Fruit fly (Drosophila melanogaster) whole organism, pupa: ENCODE results near the gene CG7483.

Experiments used
- CG10348 ChIP-seq: fragments of 200-800 bp; sonication (Bioruptor generic); IDR thresholded peaks from 2 replicates; pipeline ENCODE4 v1.3.6; 2022; ENCODE audit warnings: missing biosample characterization, missing genetic modification characterization
- CG12605 ChIP-seq: fragments of 200-800 bp; sonication (Bioruptor generic); IDR thresholded peaks from 2 replicates; pipeline ENCODE4 v1.3.6; 2022; ENCODE audit warnings: missing biosample characterization, missing genetic modification characterization
- CG13204 ChIP-seq: fragments of 200-800 bp; sonication (Bioruptor generic); optimal IDR thresholded peaks from 2 replicates; lab custom pipeline; 2018; ENCODE audit warnings: missing biosample characterization, mild to moderate bottlenecking, missing genetic modification characterization, moderate library complexity
- CG14655 ChIP-seq: fragments of 200-800 bp; sonication (Bioruptor generic); optimal IDR thresholded peaks from 3 replicates; lab custom pipeline; 2017; ENCODE audit warnings: mild to moderate bottlenecking, missing biosample characterization, missing genetic modification reagents, missing genetic modification characterization
- CG15710 ChIP-seq: fragments of 200-800 bp; sonication (Bioruptor generic); optimal IDR thresholded peaks from 2 replicates; lab custom pipeline; 2018; ENCODE audit warnings: missing biosample characterization, mild to moderate bottlenecking, missing genetic modification characterization, moderate library complexity
- CG17806 ChIP-seq: fragments of 200-800 bp; sonication (Bioruptor generic); optimal IDR thresholded peaks from 2 replicates; lab custom pipeline; 2018; ENCODE audit warnings: missing biosample characterization, mild to moderate bottlenecking, missing genetic modification characterization, moderate library complexity
- CG32121 ChIP-seq: fragments of 200-800 bp; sonication (Bioruptor generic); IDR thresholded peaks from 2 replicates; pipeline ENCODE4 v1.3.6; 2022; ENCODE audit warnings: missing biosample characterization, missing genetic modification characterization
- CG34367 ChIP-seq: fragments of 200-800 bp; sonication (Bioruptor generic); optimal IDR thresholded peaks from 2 replicates; lab custom pipeline; 2018; ENCODE audit warnings: missing biosample characterization, mild to moderate bottlenecking, missing genetic modification characterization
- CG4496 ChIP-seq: fragments of 200-800 bp; sonication (Bioruptor generic); IDR thresholded peaks from 3 replicates; pipeline ENCODE4 v1.3.6; 2022; ENCODE audit warnings: missing biosample characterization, missing genetic modification characterization
- CG8159 ChIP-seq: fragments of 200-800 bp; sonication (Bioruptor generic); optimal IDR thresholded peaks from 3 replicates; lab custom pipeline; 2018; ENCODE audit warnings: missing biosample characterization, mild to moderate bottlenecking, missing genetic modification characterization, moderate library complexity
- CG8301 ChIP-seq: fragments of 200-800 bp; sonication (Bioruptor generic); optimal IDR thresholded peaks from 2 replicates; lab custom pipeline; 2018; ENCODE audit warnings: missing biosample characterization, mild to moderate bottlenecking, missing genetic modification characterization
- CG9948 ChIP-seq: fragments of 200-800 bp; sonication (Bioruptor generic); optimal IDR thresholded peaks from 2 replicates; lab custom pipeline; 2018; ENCODE audit warnings: missing biosample characterization, mild to moderate bottlenecking, missing genetic modification characterization, moderate library complexity
- D1 ChIP-seq: fragments of 200-800 bp; sonication (Bioruptor generic); optimal IDR thresholded peaks from 2 replicates; lab custom pipeline; 2018; ENCODE audit warnings: missing biosample characterization, mild to moderate bottlenecking, missing genetic modification characterization, moderate library complexity
- EcR ChIP-seq: fragments of 200-800 bp; sonication (Bioruptor generic); optimal IDR thresholded peaks from 3 replicates; lab custom pipeline; 2019; ENCODE audit warnings: missing biosample characterization, missing genetic modification characterization, mild to moderate bottlenecking, moderate library complexity, missing genetic modification reagents
- Ets98B ChIP-seq: fragments of 200-800 bp; sonication (Bioruptor generic); IDR thresholded peaks from 2 replicates; pipeline ENCODE4 v1.3.6; 2022; ENCODE audit warnings: missing biosample characterization, missing genetic modification characterization
- Pif1A ChIP-seq: fragments of 200-800 bp; sonication (Bioruptor generic); optimal IDR thresholded peaks from 3 replicates; lab custom pipeline; 2016; ENCODE audit warnings: missing biosample characterization, missing genetic modification characterization
- Pif1B ChIP-seq: fragments of 200-800 bp; sonication (Bioruptor generic); optimal IDR thresholded peaks from 3 replicates; lab custom pipeline; 2016; ENCODE audit warnings: missing biosample characterization, missing genetic modification characterization
- Snoo ChIP-seq: fragments of 200-800 bp; sonication (Bioruptor generic); optimal IDR thresholded peaks from 3 replicates; lab custom pipeline; 2017; ENCODE audit warnings: missing biosample characterization, mild to moderate bottlenecking, missing genetic modification characterization, inconsistent platforms
- fd96Ca ChIP-seq: fragments of 200-800 bp; sonication (Bioruptor generic); IDR thresholded peaks from 3 replicates; pipeline ENCODE4 v1.3.6; 2022; ENCODE audit warnings: missing biosample characterization, missing genetic modification characterization
- gl ChIP-seq: fragments of 200-800 bp; sonication (Bioruptor generic); optimal IDR thresholded peaks from 2 replicates; lab custom pipeline; 2018; ENCODE audit warnings: missing biosample characterization, mild to moderate bottlenecking, missing genetic modification characterization
- rn ChIP-seq: fragments of 200-800 bp; sonication (Bioruptor generic); IDR thresholded peaks from 2 replicates; pipeline ENCODE4 v1.3.6; 2022; ENCODE audit warnings: missing biosample characterization, missing genetic modification characterization

Gene CG7483

DNA sequence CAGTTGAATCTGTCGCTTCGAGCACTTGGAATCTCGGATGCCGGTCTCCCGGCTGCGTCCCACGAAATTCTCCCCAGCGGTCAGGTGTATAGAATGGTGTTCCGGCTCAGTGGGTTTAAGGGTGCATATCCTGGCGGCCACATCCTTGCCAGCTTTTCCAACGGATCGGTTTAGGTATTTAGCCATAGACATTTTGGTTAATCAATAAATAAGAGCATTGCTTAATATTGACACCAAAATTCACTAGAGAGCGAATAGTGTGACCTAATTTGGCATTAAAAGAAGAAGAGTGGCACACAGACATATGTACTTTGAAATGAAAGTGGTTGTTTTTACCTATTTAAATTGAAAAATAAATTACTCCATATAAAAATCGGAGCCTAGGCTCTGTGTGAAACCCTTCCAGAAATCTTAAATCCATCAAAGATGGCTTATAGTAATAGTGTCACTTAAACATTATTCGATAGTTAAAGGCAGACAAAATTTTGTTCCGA, 30.3 kb downstream of the CG7483 start, which contains the start of the genes PNKP and COX7AL:
PNKP (minus strand) TSS at position 266 of the 494 bp plus-strand sequence.
COX7AL (plus strand) TSS at position 419 of the 494 bp plus-strand sequence.
- TF ChIP-seq Ets98B (no peak), CG14655 (no peak), CG13204 (GFP tag; lab: Kevin White, UChicago) (no peak), CG34367 (no peak), gl (no peak), CG32121 (GFP tag; lab: Robert Waterston, UW) (no peak), Snoo (tag; lab: Kevin White, UChicago) (no peak), EcR (GFP tag; lab: Kevin White, UChicago) (no peak), rn (no peak), CG8159 (no peak)

DNA sequence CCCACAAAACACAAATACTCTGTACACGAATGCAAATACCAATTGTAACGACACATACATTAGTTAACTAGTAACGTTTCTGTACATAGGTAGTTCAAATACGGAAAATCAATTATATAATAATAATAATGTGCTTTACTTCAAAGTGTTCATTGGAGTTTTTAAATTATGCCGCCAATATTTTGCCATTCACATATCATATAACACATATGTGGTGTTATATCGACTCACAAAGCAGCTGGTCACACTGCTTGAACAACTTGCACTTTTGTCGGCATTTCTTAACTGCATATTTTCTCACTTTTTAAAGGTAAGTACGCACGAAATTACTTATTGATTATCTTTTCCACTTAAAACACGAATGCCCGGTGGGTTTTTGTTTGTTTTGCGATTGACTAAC, 31.2 kb downstream of the CG7483 start, which contains the start of gene DppIII:
DppIII (plus strand) TSS at position 227 of the 400 bp plus-strand sequence.
- TF ChIP-seq gl, result no peak
- TF ChIP-seq EcR (GFP tag; lab: Kevin White, UChicago), result no peak
- TF ChIP-seq CG34367, result no peak
- no peak for TF ChIP-seq CG8159

DNA sequence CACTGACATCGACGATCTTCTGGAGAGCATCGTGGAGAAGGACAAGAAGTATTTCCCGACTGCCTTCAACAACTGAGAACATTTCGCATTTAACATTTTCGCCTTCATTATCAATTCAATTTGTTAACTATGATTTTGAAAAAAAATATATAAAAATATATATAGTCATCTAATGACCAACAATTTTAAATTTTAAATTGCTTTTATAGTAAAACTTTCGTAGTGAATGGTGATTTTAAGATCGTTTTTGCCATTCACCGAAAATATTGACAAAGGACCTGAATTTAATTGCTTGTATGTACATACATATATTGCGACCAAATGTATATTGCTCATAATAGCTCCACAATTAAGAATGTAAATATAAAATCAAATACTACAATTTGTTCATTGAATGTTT, 34.3 kb downstream of the CG7483 start, which contains the start of gene CG7352:
CG7352 (plus strand) TSS at position 301 of the 400 bp plus-strand sequence.
- TF ChIP-seq CG17806 (tag; lab: Kevin White, UChicago), result no peak
- no peak for TF ChIP-seq fd96Ca (GFP tag; lab: Robert Waterston, UW)
- TF ChIP-seq CG10348 (GFP tag; lab: Robert Waterston, UW), result no peak
- no peak for TF ChIP-seq Ets98B
- TF ChIP-seq CG12605 (GFP tag; lab: Robert Waterston, UW), result no peak
- no peak for TF ChIP-seq CG8159
- TF ChIP-seq CG9948 (tag; lab: Kevin White, UChicago), result no peak
- no peak for TF ChIP-seq gl
- TF ChIP-seq CG4496 (GFP tag; lab: Robert Waterston, UW), result no peak
- TF ChIP-seq CG34367, result no peak
- TF ChIP-seq CG8301 (tag; lab: Kevin White, UChicago), result no peak
- TF ChIP-seq rn, result no peak
- TF ChIP-seq CG15710, result no peak
- TF ChIP-seq Pif1B (GFP tag; lab: Kevin White, UChicago), result no peak
- TF ChIP-seq CG14655, result no peak
- TF ChIP-seq Snoo (tag; lab: Kevin White, UChicago), result no peak
- no peak for TF ChIP-seq Pif1A (GFP tag; lab: Kevin White, UChicago)
- no peak for TF ChIP-seq D1 (tag; lab: Kevin White, UChicago)
- TF ChIP-seq EcR (GFP tag; lab: Kevin White, UChicago), result no peak
- TF ChIP-seq CG13204 (GFP tag; lab: Kevin White, UChicago), result no peak

DNA sequence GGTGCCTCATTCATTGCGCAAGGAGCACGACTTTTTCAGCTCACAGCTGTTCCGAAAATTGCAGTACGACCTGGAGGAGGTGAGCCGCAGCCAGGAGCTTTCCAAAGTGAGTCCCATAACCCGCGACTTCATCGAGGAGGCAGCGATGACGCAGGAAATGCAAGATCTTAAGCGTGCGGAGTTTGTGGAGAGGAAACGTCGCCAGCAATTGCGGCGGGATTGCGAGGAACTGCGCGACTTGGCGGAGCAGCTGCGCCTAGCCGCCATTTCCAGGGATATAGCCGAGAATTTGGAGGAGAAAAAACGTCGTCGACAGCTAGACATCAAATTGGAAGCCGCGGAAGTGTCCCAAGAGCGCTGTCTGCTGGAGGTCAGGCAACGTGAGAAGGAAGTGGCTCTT, 34.8 kb downstream of the CG7483 start:
- TF ChIP-seq fd96Ca (GFP tag; lab: Robert Waterston, UW) (no peak), gl (no peak), CG15710 (no peak), rn (no peak), Pif1B (GFP tag; lab: Kevin White, UChicago) (no peak), EcR (GFP tag; lab: Kevin White, UChicago) (no peak), CG10348 (GFP tag; lab: Robert Waterston, UW) (no peak), CG17806 (tag; lab: Kevin White, UChicago) (no peak), CG13204 (GFP tag; lab: Kevin White, UChicago) (no peak), D1 (tag; lab: Kevin White, UChicago) (no peak), CG8301 (tag; lab: Kevin White, UChicago) (no peak), CG12605 (GFP tag; lab: Robert Waterston, UW) (no peak)

DNA sequence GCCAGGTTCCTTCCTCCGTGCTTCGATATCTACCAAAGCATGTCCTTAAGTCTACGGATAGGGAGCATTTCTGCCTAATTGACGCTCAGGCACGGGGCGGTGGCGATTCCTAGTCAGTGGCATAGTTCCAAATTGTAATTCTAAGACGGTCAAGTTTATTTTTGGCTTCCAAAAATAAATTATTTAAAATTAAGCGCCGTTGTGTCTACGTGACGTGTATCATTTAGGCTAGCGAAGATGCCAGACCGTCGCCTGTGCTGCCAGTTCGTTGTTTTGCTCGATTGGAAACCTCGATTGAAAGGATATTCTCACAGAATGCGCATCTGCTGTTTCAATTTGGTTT, 36.1 kb downstream of the CG7483 start:
- TF ChIP-seq EcR (GFP tag; lab: Kevin White, UChicago), result no peak
- TF ChIP-seq Pif1B (GFP tag; lab: Kevin White, UChicago), result no peak
- TF ChIP-seq D1 (tag; lab: Kevin White, UChicago), result no peak
- no peak for TF ChIP-seq rn
- no peak for TF ChIP-seq CG10348 (GFP tag; lab: Robert Waterston, UW)
- TF ChIP-seq CG17806 (tag; lab: Kevin White, UChicago), result no peak
- TF ChIP-seq CG9948 (tag; lab: Kevin White, UChicago), result no peak
- no peak for TF ChIP-seq CG15710
- TF ChIP-seq CG4496 (GFP tag; lab: Robert Waterston, UW), result no peak

DNA sequence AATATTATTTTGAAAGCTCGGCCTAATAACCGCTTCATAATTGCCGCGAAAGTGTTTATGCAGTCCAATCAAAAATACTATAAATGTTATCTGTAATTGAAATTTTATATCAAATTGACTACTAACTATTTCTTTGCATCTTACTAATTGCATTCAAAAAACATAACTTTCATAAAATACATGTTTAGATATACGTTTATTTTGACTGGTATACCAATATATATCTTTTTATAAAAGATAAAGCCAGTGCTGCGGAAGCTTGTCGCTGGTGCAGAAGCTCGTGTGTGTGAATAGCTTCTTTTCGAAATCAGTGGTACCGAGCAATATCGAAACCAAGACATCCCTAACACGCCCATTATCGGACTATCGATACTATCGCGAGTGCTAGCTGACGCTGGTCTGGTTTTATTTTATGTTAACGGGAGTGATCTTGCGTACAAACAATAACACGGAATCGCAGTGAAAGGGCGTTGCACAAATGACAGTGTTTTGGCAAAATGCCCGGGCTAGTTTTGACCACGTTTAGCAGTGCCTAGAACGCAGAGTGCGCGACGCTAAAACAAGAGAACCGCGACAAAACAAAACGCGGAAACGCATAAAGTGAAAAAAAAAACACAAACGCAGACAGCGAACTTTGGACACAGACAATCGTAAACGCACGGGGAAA, 36.6 kb downstream of the CG7483 start, which contains the start of gene Atg13:
Atg13 (plus strand) TSS at position 367 of the 667 bp plus-strand sequence.
- peak; percentile 79 for TF ChIP-seq CG32121 (GFP tag; lab: Robert Waterston, UW)
- peak; percentile 30 for TF ChIP-seq EcR (GFP tag; lab: Kevin White, UChicago)
- TF ChIP-seq Snoo (tag; lab: Kevin White, UChicago), result peak; percentile 50
- peak; percentile 71 for TF ChIP-seq Ets98B
- no peak for TF ChIP-seq rn
- peak; percentile 63 for TF ChIP-seq CG8159
- TF ChIP-seq gl, result peak; percentile 94
- peak; percentile 45 for TF ChIP-seq CG17806 (tag; lab: Kevin White, UChicago)
- no peak for TF ChIP-seq D1 (tag; lab: Kevin White, UChicago)
- TF ChIP-seq CG14655, result no peak
- peak; percentile 2 for TF ChIP-seq CG9948 (tag; lab: Kevin White, UChicago)
- TF ChIP-seq CG12605 (GFP tag; lab: Robert Waterston, UW), result peak; percentile 87
- TF ChIP-seq Pif1A (GFP tag; lab: Kevin White, UChicago), result no peak
- TF ChIP-seq CG34367, result peak; percentile 71
- no peak for TF ChIP-seq CG10348 (GFP tag; lab: Robert Waterston, UW)
- peak; percentile 84 for TF ChIP-seq CG4496 (GFP tag; lab: Robert Waterston, UW)
- TF ChIP-seq Pif1B (GFP tag; lab: Kevin White, UChicago), result no peak
- TF ChIP-seq CG15710, result peak; percentile 42
- peak; percentile 83 for TF ChIP-seq CG8301 (tag; lab: Kevin White, UChicago)
- peak; percentile 66; the same call in 2 of the 3 replicates for TF ChIP-seq fd96Ca (GFP tag; lab: Robert Waterston, UW)
